Fruit fly (Drosophila melanogaster) whole organism, embryonic: Measurements from ENCODE around the gene Takl2.

Experiments
- Awh ChIP-seq: fragments of 200-800 bp; sonication (Bioruptor generic); IDR thresholded peaks from 2 replicates; pipeline ENCODE4, ENCODE4 v1.3.6; 2022; ENCODE audit warnings: missing biosample characterization, missing genetic modification characterization
- B-H2 ChIP-seq: fragments of 200-800 bp; sonication (Bioruptor generic); optimal IDR thresholded peaks from 2 replicates; lab custom pipeline; 2018; ENCODE audit warnings: missing biosample characterization, mild to moderate bottlenecking, missing genetic modification characterization
- CG10209 ChIP-seq: fragments of 200-800 bp; sonication (Bioruptor generic); optimal IDR thresholded peaks from 3 replicates; lab custom pipeline; 2017; ENCODE audit warnings: missing biosample characterization, mild to moderate bottlenecking, missing genetic modification characterization, missing genetic modification reagents
- CG10267 ChIP-seq: fragments of 200-800 bp; sonication (Bioruptor generic); optimal IDR thresholded peaks from 2 replicates; lab custom pipeline; 2018; ENCODE audit warnings: missing biosample characterization, mild to moderate bottlenecking, missing genetic modification characterization, moderate library complexity
- CG12744 ChIP-seq: fragments of 200-800 bp; sonication (Bioruptor generic); optimal IDR thresholded peaks from 2 replicates; lab custom pipeline; 2016; ENCODE audit warnings: missing biosample characterization, missing genetic modification characterization
- CG13123 ChIP-seq: fragments of 200-800 bp; sonication (Bioruptor generic); optimal IDR thresholded peaks from 2 replicates; lab custom pipeline; 2016; ENCODE audit warnings: missing biosample characterization, missing genetic modification characterization
- CG16779 ChIP-seq: fragments of 200-800 bp; sonication (Bioruptor generic); IDR thresholded peaks from 2 replicates; pipeline ENCODE4 v1.3.6; 2022; ENCODE audit warnings: missing biosample characterization, missing genetic modification characterization
- CG16815 ChIP-seq: fragments of 200-800 bp; sonication (Bioruptor generic); optimal IDR thresholded peaks from 3 replicates; lab custom pipeline; 2017; ENCODE audit warnings: missing biosample characterization, mild to moderate bottlenecking, missing genetic modification characterization
- CG17385 ChIP-seq: fragments of 200-800 bp; sonication (Bioruptor generic); optimal IDR thresholded peaks from 3 replicates; lab custom pipeline; 2018; ENCODE audit warnings: missing biosample characterization, mild to moderate bottlenecking, missing genetic modification characterization
- CG30403 ChIP-seq: fragments of 200-800 bp; sonication (Bioruptor generic); optimal IDR thresholded peaks from 3 replicates; lab custom pipeline; 2016; ENCODE audit warnings: missing biosample characterization, missing genetic modification characterization
- CG3995 ChIP-seq: fragments of 200-800 bp; sonication (Bioruptor generic); optimal IDR thresholded peaks from 3 replicates; lab custom pipeline; 2016; ENCODE audit warnings: missing biosample characterization, missing genetic modification characterization
- CG4328 ChIP-seq: fragments of 200-800 bp; sonication (Bioruptor generic); optimal IDR thresholded peaks from 3 replicates; lab custom pipeline; 2017; ENCODE audit warnings: missing biosample characterization, missing genetic modification reagents, missing genetic modification characterization
- CG6765 ChIP-seq: fragments of 200-800 bp; sonication (Bioruptor generic); optimal IDR thresholded peaks from 3 replicates; lab custom pipeline; 2017; ENCODE audit warnings: missing biosample characterization, mild to moderate bottlenecking, missing genetic modification characterization
- CG8388 ChIP-seq: fragments of 200-800 bp; sonication (Bioruptor generic); optimal IDR thresholded peaks from 2 replicates; lab custom pipeline; 2019; ENCODE audit warnings: missing biosample characterization, mild to moderate bottlenecking, missing genetic modification characterization, moderate library complexity
- CHES-1-like ChIP-seq: fragments of 200-800 bp; sonication (Bioruptor generic); optimal IDR thresholded peaks from 2 replicates; lab custom pipeline; 2016; ENCODE audit warnings: missing biosample characterization, missing genetic modification characterization
- Chrac-16 ChIP-seq: fragments of 200-800 bp; sonication (Bioruptor generic); optimal IDR thresholded peaks from 3 replicates; lab custom pipeline; 2016; ENCODE audit warnings: missing biosample characterization, missing genetic modification characterization
- CrebB ChIP-seq: fragments of 200-800 bp; sonication (Bioruptor generic); optimal IDR thresholded peaks from 3 replicates; lab custom pipeline; 2018; ENCODE audit warnings: missing biosample characterization, mild to moderate bottlenecking, missing genetic modification characterization
- Dip2 ChIP-seq: fragments of 200-800 bp; sonication (Bioruptor generic); IDR thresholded peaks from 2 replicates; pipeline ENCODE4 v1.3.6; 2022; ENCODE audit warnings: missing biosample characterization, missing genetic modification characterization
- E2f1 ChIP-seq: fragments of 200-800 bp; sonication (Bioruptor generic); IDR thresholded peaks from 2 replicates; pipeline ENCODE4 v1.3.6; 2022; ENCODE audit warnings: missing biosample characterization, missing genetic modification characterization
- Eip74EF ChIP-seq, 2 experiments: fragments of 200-800 bp in 1 of 2; fragments of >200 bp in 1 of 2; sonication (Bioruptor generic) in 1 of 2; optimal IDR thresholded peaks; 2 replicates each; lab custom pipeline; 2017 to 2019; ENCODE audit warnings: missing biosample characterization in 2 of 2, missing genetic modification characterization in 2 of 2, mild to moderate bottlenecking in 1 of 2, moderate library complexity in 1 of 2
- H2.0 ChIP-seq: fragments of 200-800 bp; sonication (Bioruptor generic); IDR thresholded peaks from 2 replicates; pipeline ENCODE4 v1.3.6; 2022; ENCODE audit warnings: missing biosample characterization, missing genetic modification characterization
- HmgD ChIP-seq: fragments of 200-800 bp; sonication (Bioruptor generic); optimal IDR thresholded peaks from 3 replicates; lab custom pipeline; 2016; ENCODE audit warnings: missing biosample characterization, missing genetic modification characterization
- Hr51 ChIP-seq, 2 experiments: fragments of 200-800 bp; sonication (Bioruptor generic); optimal IDR thresholded peaks; 2 replicates in 1 of 2; 3 replicates in 1 of 2; lab custom pipeline; 2016 to 2018; ENCODE audit warnings: missing biosample characterization in 2 of 2, missing genetic modification characterization in 2 of 2, mild to moderate bottlenecking in 1 of 2, moderate library complexity in 1 of 2
- Kr ChIP-seq: fragments of 200-800 bp; sonication (Bioruptor generic); optimal IDR thresholded peaks from 2 replicates; lab custom pipeline; 2017; ENCODE audit warnings: missing biosample characterization, mild to moderate bottlenecking, missing genetic modification characterization
- Mrtf ChIP-seq: fragments of 200-800 bp; sonication (Bioruptor generic); IDR thresholded peaks from 3 replicates; pipeline ENCODE4 v1.3.6; 2022; ENCODE audit warnings: missing biosample characterization, missing genetic modification characterization
- Sox102F ChIP-seq: fragments of 200-800 bp; sonication (Bioruptor generic); optimal IDR thresholded peaks from 2 replicates; lab custom pipeline; 2018; ENCODE audit warnings: missing biosample characterization, mild to moderate bottlenecking, missing genetic modification characterization, moderate library complexity
- Sry-δ ChIP-seq: fragments of 200-800 bp; sonication (Bioruptor generic); optimal IDR thresholded peaks from 2 replicates; lab custom pipeline; 2016; ENCODE audit warnings: missing biosample characterization, missing genetic modification characterization
- Tbp ChIP-seq: fragments of >200 bp; optimal IDR thresholded peaks from 2 replicates; lab custom pipeline; 2018; ENCODE audit warnings: missing biosample characterization, missing genetic modification characterization
- Vsx1 ChIP-seq: fragments of 200-800 bp; sonication (Bioruptor generic); optimal IDR thresholded peaks from 2 replicates; lab custom pipeline; 2017; ENCODE audit warnings: missing biosample characterization, mild to moderate bottlenecking, missing genetic modification characterization, missing genetic modification reagents
- bbx ChIP-seq: fragments of 200-800 bp; sonication (Bioruptor generic); IDR thresholded peaks from 2 replicates; pipeline ENCODE4 v1.3.6; 2022; ENCODE audit warnings: missing biosample characterization, missing genetic modification characterization; ENCODE audit not compliant: partially characterized antibody
- bcd ChIP-seq: fragments of 200-800 bp; sonication (Bioruptor generic); optimal IDR thresholded peaks from 2 replicates; lab custom pipeline; 2017; ENCODE audit warnings: missing biosample characterization, mild to moderate bottlenecking, missing genetic modification characterization
- crp ChIP-seq, 2 experiments: fragments of 200-800 bp; sonication (Bioruptor generic); optimal IDR thresholded peaks; 2 replicates in 1 of 2; 3 replicates in 1 of 2; lab custom pipeline; 2017; ENCODE audit warnings: missing biosample characterization in 2 of 2, missing genetic modification characterization in 2 of 2, mild to moderate bottlenecking in 1 of 2, moderate library complexity in 1 of 2
- en ChIP-seq: fragments of 200-800 bp; sonication (Bioruptor generic); optimal IDR thresholded peaks from 2 replicates; lab custom pipeline; 2016; ENCODE audit warnings: missing biosample characterization, missing genetic modification characterization
- eyg ChIP-seq: fragments of 200-800 bp; sonication (Bioruptor generic); optimal IDR thresholded peaks from 3 replicates; lab custom pipeline; 2016; ENCODE audit warnings: missing biosample characterization, missing genetic modification characterization
- fd3F ChIP-seq: fragments of 200-800 bp; sonication (Bioruptor generic); optimal IDR thresholded peaks from 2 replicates; lab custom pipeline; 2018; ENCODE audit warnings: missing biosample characterization, mild to moderate bottlenecking, missing genetic modification characterization, moderate library complexity
- fu2 ChIP-seq: fragments of 200-800 bp; sonication (Bioruptor generic); optimal IDR thresholded peaks from 2 replicates; lab custom pipeline; 2016; ENCODE audit warnings: missing biosample characterization, missing genetic modification characterization
- gsb ChIP-seq: fragments of 200-800 bp; sonication (Bioruptor generic); IDR thresholded peaks from 2 replicates; pipeline ENCODE4 v1.3.6; 2022; ENCODE audit warnings: missing biosample characterization, missing genetic modification characterization
- hbn ChIP-seq: fragments of 200-800 bp; sonication (Bioruptor generic); IDR thresholded peaks from 2 replicates; pipeline ENCODE4 v1.3.6; 2022; ENCODE audit warnings: missing biosample characterization, missing genetic modification characterization; ENCODE audit not compliant: partially characterized antibody
- inv ChIP-seq: fragments of 200-800 bp; sonication (Bioruptor generic); IDR thresholded peaks from 2 replicates; pipeline ENCODE4 v1.3.6; 2022; ENCODE audit warnings: missing biosample characterization, missing genetic modification characterization; ENCODE audit not compliant: partially characterized antibody
- odd ChIP-seq: fragments of 200-800 bp; sonication (Bioruptor generic); optimal IDR thresholded peaks from 2 replicates; lab custom pipeline; 2017; ENCODE audit warnings: missing biosample characterization, mild to moderate bottlenecking, missing genetic modification characterization
- otp ChIP-seq: fragments of 200-800 bp; sonication (Bioruptor generic); IDR thresholded peaks from 3 replicates; pipeline ENCODE4, ENCODE4 v1.3.6; 2022; ENCODE audit warnings: missing biosample characterization, missing genetic modification characterization
- pfk ChIP-seq: fragments of 200-800 bp; sonication (Bioruptor generic); optimal IDR thresholded peaks from 2 replicates; lab custom pipeline; 2018; ENCODE audit warnings: missing biosample characterization, mild to moderate bottlenecking, missing genetic modification characterization, moderate library complexity
- pum ChIP-seq: fragments of 200-800 bp; sonication (Bioruptor generic); optimal IDR thresholded peaks from 2 replicates; lab custom pipeline; 2016; ENCODE audit warnings: missing biosample characterization, missing genetic modification characterization
- ro ChIP-seq: fragments of 200-800 bp; sonication (Bioruptor generic); IDR thresholded peaks from 2 replicates; pipeline ENCODE4 v1.3.6; 2022; ENCODE audit warnings: missing biosample characterization, missing genetic modification characterization
- sc ChIP-seq, 3 experiments: fragments of >200 bp in 2 of 3; fragments of 200-800 bp in 1 of 3; sonication (Bioruptor generic) in 1 of 3; optimal IDR thresholded peaks; 2 replicates in 2 of 3; 3 replicates in 1 of 3; lab custom pipeline; 2017; ENCODE audit warnings: mild to moderate bottlenecking in 1 of 3, missing biosample characterization in 1 of 3, missing genetic modification characterization in 1 of 3, missing genetic modification reagents in 1 of 3
- sd ChIP-seq: fragments of 200-800 bp; sonication (Bioruptor generic); optimal IDR thresholded peaks from 3 replicates; lab custom pipeline; 2018; ENCODE audit warnings: missing biosample characterization, mild to moderate bottlenecking, missing genetic modification characterization, moderate library complexity
- sima ChIP-seq: fragments of 200-800 bp; sonication (Bioruptor generic); optimal IDR thresholded peaks from 2 replicates; lab custom pipeline; 2016; ENCODE audit warnings: missing biosample characterization, missing genetic modification characterization

Takl2 gene

dm6 chr3R:22753895-22754774 is 20.5 kb upstream of the Takl2 start (continued):
- no peak for TF ChIP-seq Sry-δ (GFP tag; lab: Kevin White, UChicago)
- TF ChIP-seq en (GFP tag; lab: Kevin White, UChicago): no peak
- peak in 1 of 2 experiments; percentile 1 for TF ChIP-seq crp (GFP tag; optimal IDR thresholded peaks at IDR 0.05; lab: Kevin White, UChicago)
- peak; percentile 73 for TF ChIP-seq Sox102F (GFP tag; lab: Kevin White, UChicago)
- TF ChIP-seq bbx (GFP tag; lab: Robert Waterston, UW): peak; percentile 61
- no peak for TF ChIP-seq Dip2 (GFP tag; lab: Robert Waterston, UW)
- peak; percentile 58 for TF ChIP-seq H2.0
- peak; percentile 52 for TF ChIP-seq CG8388 (GFP tag; lab: Kevin White, UChicago)
- TF ChIP-seq fu2: no peak
- peak; percentile 16 for TF ChIP-seq CG6765 (GFP tag; lab: Kevin White, UChicago)
- 0 out of 2 replicates have a peak, but pooled peaks have one; percentile 32 for TF ChIP-seq hbn (GFP tag; lab: Robert Waterston, UW)
- TF ChIP-seq odd (GFP tag; lab: Kevin White, UChicago): peak; percentile 6
- TF ChIP-seq Eip74EF (GFP tag; optimal IDR thresholded peaks at IDR 0.05; lab: Kevin White, UChicago): no peak
- peak; percentile 72 for TF ChIP-seq bcd (GFP tag; lab: Kevin White, UChicago)
- peak; percentile 58 for TF ChIP-seq CHES-1-like (GFP tag; lab: Kevin White, UChicago)
- no peak for TF ChIP-seq inv
- no peak for TF ChIP-seq Kr (GFP tag; lab: Kevin White, UChicago)
- TF ChIP-seq fd3F (GFP tag; lab: Kevin White, UChicago): peak; percentile 28
- TF ChIP-seq Mrtf (GFP tag; lab: Robert Waterston, UW): peak; percentile 23; the same call in 1 of the 3 replicates
- TF ChIP-seq pum: peak; percentile 41
- no peak for TF ChIP-seq Tbp
- no peak for TF ChIP-seq CG12744 (GFP tag; lab: Kevin White, UChicago)
- TF ChIP-seq CrebB (tag; lab: Kevin White, UChicago): peak; percentile 11
- TF ChIP-seq Vsx1: peak; percentile 51
- TF ChIP-seq CG3995 (GFP tag; lab: Kevin White, UChicago): no peak
- no peak for TF ChIP-seq sd
- peak; percentile 26 for TF ChIP-seq CG16815 (GFP tag; lab: Kevin White, UChicago)
- TF ChIP-seq CG10209: peak; percentile 61
- TF ChIP-seq sc (optimal IDR thresholded peaks at IDR 0.05; lab: Kevin White, UChicago): no peak
- TF ChIP-seq sc (GFP tag; optimal IDR thresholded peaks at IDR 0.05; lab: Kevin White, UChicago): peak; percentile 32
- peak; percentile 49 for TF ChIP-seq CG17385 (GFP tag; lab: Kevin White, UChicago)
- TF ChIP-seq B-H2 (GFP tag; lab: Kevin White, UChicago): peak; percentile 9
- peak; percentile 39 for TF ChIP-seq CG10267 (tag; lab: Kevin White, UChicago)
- peak; percentile 55; the same call in 1 of the 2 replicates for TF ChIP-seq E2f1 (GFP tag; lab: Robert Waterston, UW)
- no peak; the same call in 1 of the 2 replicates for TF ChIP-seq ro (GFP tag; lab: Robert Waterston, UW)
- TF ChIP-seq eyg (GFP tag; lab: Kevin White, UChicago): no peak
- TF ChIP-seq pfk (GFP tag; lab: Kevin White, UChicago): no peak
- TF ChIP-seq CG13123: peak; percentile 42
- peak in 1 of 2 experiments; percentile 80 for TF ChIP-seq Hr51 (GFP tag; optimal IDR thresholded peaks at IDR 0.05; lab: Kevin White, UChicago)
- 0 out of 2 replicates have a peak, but pooled peaks have one; percentile 20 for TF ChIP-seq Awh
- no peak for TF ChIP-seq HmgD (GFP tag; lab: Kevin White, UChicago)
- peak; percentile 58 for TF ChIP-seq CG4328 (GFP tag; lab: Kevin White, UChicago)
- TF ChIP-seq CG30403 (GFP tag; lab: Kevin White, UChicago): peak; percentile 84
- TF ChIP-seq gsb (GFP tag; lab: Robert Waterston, UW): 0 out of 2 replicates have a peak, but pooled peaks have one; percentile 48
- TF ChIP-seq CG16779 (GFP tag; lab: Robert Waterston, UW): peak; percentile 54; the same call in 1 of the 2 replicates
- no peak for TF ChIP-seq sima (GFP tag; lab: Kevin White, UChicago)
- peak; percentile 26 for TF ChIP-seq Chrac-16 (GFP tag; lab: Kevin White, UChicago)
- TF ChIP-seq otp (GFP tag; lab: Robert Waterston, UW): peak; percentile 36; the same call in 1 of the 3 replicates
